Worm (Caenorhabditis elegans) whole organism, midembryonic: ENCODE data around the gene lec-1.

ENCODE experiments used
- T22C8.4 ChIP-seq: fragments of 200-800 bp; sonication (Bioruptor generic); IDR thresholded peaks from 2 replicates; pipeline ENCODE4 v1.3.6; 2022; ENCODE audit warnings: missing genetic modification characterization, missing compliant biosample characterization
- cog-1 ChIP-seq: sonication (generic microtip); optimal IDR thresholded peaks from 2 replicates; lab custom pipeline; 2016; ENCODE audit warnings: missing genetic modification characterization, missing compliant biosample characterization
- flt-1 ChIP-seq: fragments of 200-800 bp; sonication (Bioruptor generic); IDR thresholded peaks from 2 replicates; pipeline ENCODE4 v1.3.6; 2022; ENCODE audit warnings: missing genetic modification characterization, missing compliant biosample characterization
- med-1 ChIP-seq: sonication (generic microtip); optimal IDR thresholded peaks from 2 replicates; lab custom pipeline; 2017; ENCODE audit warnings: missing genetic modification characterization, mild to moderate bottlenecking, missing compliant biosample characterization, antibody characterized with exemption, missing genetic modification reagents; ENCODE audit not compliant: insufficient read depth
- tab-1 ChIP-seq: fragments of 200-800 bp; sonication (Bioruptor generic); IDR thresholded peaks from 2 replicates; pipeline ENCODE4 v1.3.6; 2022; ENCODE audit warnings: missing genetic modification characterization, missing compliant biosample characterization
- ztf-23 ChIP-seq: fragments of 200-800 bp; sonication (Bioruptor generic); IDR thresholded peaks from 2 replicates; pipeline ENCODE4 v1.3.6; 2022; ENCODE audit warnings: missing genetic modification reagents, missing genetic modification characterization, missing compliant biosample characterization
- ztf-29 ChIP-seq: fragments of 200-800 bp; sonication (Bioruptor generic); IDR thresholded peaks from 2 replicates; pipeline ENCODE4 v1.3.6; 2022; ENCODE audit warnings: missing genetic modification reagents, missing genetic modification characterization, missing compliant biosample characterization

- no peak for TF ChIP-seq flt-1 (GFP tag; lab: Robert Waterston, UW)
- TF ChIP-seq T22C8.4, result no peak
- no peak for TF ChIP-seq cog-1 (tag; lab: Kevin White, UChicago)
- TF ChIP-seq ztf-23, result no peak
- no peak for TF ChIP-seq med-1
- no peak for TF ChIP-seq tab-1 (GFP tag; lab: Robert Waterston, UW)
- TF ChIP-seq ztf-29 (GFP tag; lab: Robert Waterston, UW), result no peak
These were observed 49.7 kb downstream of the lec-1 start, which contains the start of gene F15D4.5 for ce11 chrII:13245076-13245475.
